Fruit fly (Drosophila melanogaster): Measurements from ENCODE around the gene bigmax.

The bigmax gene

DNA sequence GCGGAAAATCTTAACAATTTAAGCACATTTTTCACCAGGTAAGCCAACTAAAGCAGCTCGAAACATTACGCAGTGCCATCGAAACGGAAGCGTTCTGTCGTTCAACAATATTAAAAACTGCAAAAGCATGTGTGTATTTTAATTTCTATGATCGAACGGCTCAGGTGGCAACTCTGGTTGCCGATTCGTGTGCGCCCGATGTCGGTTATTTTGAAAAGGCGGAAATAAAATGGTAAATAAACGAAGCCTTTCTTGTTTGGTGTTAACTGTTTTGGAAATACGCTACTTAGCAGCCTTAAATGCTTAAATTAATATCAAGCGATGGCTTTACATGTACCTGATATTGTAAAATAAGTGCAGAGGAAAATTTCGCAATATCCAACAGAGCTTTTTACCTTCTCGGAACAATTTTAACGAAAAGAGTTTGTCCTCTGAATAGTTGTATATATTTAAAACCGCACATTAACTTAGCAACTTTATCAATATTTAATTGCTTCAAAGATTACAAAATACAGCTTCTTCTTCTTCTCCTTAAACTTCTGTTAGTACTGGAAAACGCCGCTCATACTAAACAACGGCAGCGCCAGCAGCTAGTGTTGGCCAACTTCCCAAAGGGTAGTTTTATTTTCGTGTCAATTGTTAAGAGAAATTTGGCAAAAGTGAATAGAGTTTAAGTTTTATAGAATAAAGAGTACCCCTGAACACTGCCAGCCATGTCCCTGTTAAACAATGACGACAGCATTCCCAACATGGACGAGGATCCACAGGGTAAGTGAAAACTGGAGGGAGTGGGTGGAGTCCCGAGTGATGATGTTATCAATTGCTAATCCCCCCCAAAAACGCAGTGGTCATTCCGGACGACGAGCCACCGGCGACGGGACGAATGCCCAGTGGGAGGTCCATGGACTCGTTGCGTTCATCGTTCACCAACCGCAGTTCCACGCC, 14.9 kb downstream of the bigmax start, which contains the start of gene CG5934 (continued):
- TF ChIP-seq NC2β (GFP tag; optimal IDR thresholded peaks at IDR 0.05) (peak; percentile 13), CG43689 (GFP tag; IDR thresholded peaks at IDR 0.05) (no peak), sqz (GFP tag; optimal IDR thresholded peaks at IDR 0.05) (peak; percentile 14), Drgx (GFP tag; IDR thresholded peaks at IDR 0.05) (no peak), sug (tag; optimal IDR thresholded peaks at IDR 0.05) (peak; percentile 26), CG4707 (GFP tag; optimal IDR thresholded peaks at IDR 0.05) (no peak), CG17361 (GFP tag; IDR thresholded peaks at IDR 0.05) (no peak), jing (GFP tag; optimal IDR thresholded peaks at IDR 0.05) (no peak), CG7786 (GFP tag; optimal IDR thresholded peaks at IDR 0.05) (peak; percentile 50), scrt (GFP tag; optimal IDR thresholded peaks at IDR 0.05) (peak; percentile 24), Sox100B (GFP tag; optimal IDR thresholded peaks at IDR 0.05) (peak; percentile 34), btn (GFP tag; optimal IDR thresholded peaks at IDR 0.05) (no peak), jumu (GFP tag; optimal IDR thresholded peaks at IDR 0.05) (peak; percentile 38), CG8290 (GFP tag; optimal IDR thresholded peaks at IDR 0.05) (peak; percentile 46), CG8290 (tag; optimal IDR thresholded peaks at IDR 0.05) (no peak), CG9932 (GFP tag; IDR thresholded peaks at IDR 0.05) (peak; percentile 68), Ada2b (GFP tag; IDR thresholded peaks at IDR 0.05) (no peak), nmo (GFP tag; optimal IDR thresholded peaks at IDR 0.05) (peak; percentile 26), grau (tag; optimal IDR thresholded peaks at IDR 0.05) (peak; percentile 10), fru (optimal IDR thresholded peaks at IDR 0.05) (no peak), CG11085 (GFP tag; IDR thresholded peaks at IDR 0.05) (peak; percentile 14; the same call in 1 of the 2 replicates), knrl (GFP tag; IDR thresholded peaks at IDR 0.05; ENCODE audit: partially characterized antibody) (no peak), lola (GFP tag; optimal IDR thresholded peaks at IDR 0.05) (no peak), CG10267 (tag; optimal IDR thresholded peaks at IDR 0.05) (peak; percentile 93), bab2 (GFP tag; optimal IDR thresholded peaks at IDR 0.05) (peak; percentile 38), zfh2 (GFP tag; optimal IDR thresholded peaks at IDR 0.05) (peak; percentile 67), CG31441 (GFP tag; IDR thresholded peaks at IDR 0.05) (0 out of 2 replicates have a peak, but pooled peaks have one; percentile 8), sc (optimal IDR thresholded peaks at IDR 0.05) (no peak), sc (GFP tag; optimal IDR thresholded peaks at IDR 0.05) (no peak), CG13287 (GFP tag; IDR thresholded peaks at IDR 0.05; ENCODE audit: partially characterized antibody) (peak; percentile 24), CG4328 (GFP tag; optimal IDR thresholded peaks at IDR 0.05) (no peak), eve (GFP tag; optimal IDR thresholded peaks at IDR 0.05) (no peak), tap (tag; optimal IDR thresholded peaks at IDR 0.05) (peak; percentile 3), nom (GFP tag; optimal IDR thresholded peaks at IDR 0.05) (peak; percentile 51), kni (GFP tag; optimal IDR thresholded peaks at IDR 0.05) (peak; percentile 19), Stat92E (GFP tag; optimal IDR thresholded peaks at IDR 0.05) (no peak), CG16813 (GFP tag; IDR thresholded peaks at IDR 0.05; ENCODE audit: partially characterized antibody) (0 out of 3 replicates have a peak, but pooled peaks have one; percentile 20), CkIIα-i1 (GFP tag; IDR thresholded peaks at IDR 0.05) (no peak), CG9215 (GFP tag; IDR thresholded peaks at IDR 0.05) (no peak), CG17912 (GFP tag; optimal IDR thresholded peaks at IDR 0.05) (peak; percentile 1), Sry-β (GFP tag; optimal IDR thresholded peaks at IDR 0.05) (no peak), aop (GFP tag; IDR thresholded peaks at IDR 0.05) (no peak), Dp (GFP tag; optimal IDR thresholded peaks at IDR 0.05) (peak; percentile 47), CG1024 (GFP tag; IDR thresholded peaks at IDR 0.05) (no peak), Tbp (GFP tag; optimal IDR thresholded peaks at IDR 0.05) (no peak), unpg (GFP tag; optimal IDR thresholded peaks at IDR 0.05) (no peak), CG8388 (GFP tag; optimal IDR thresholded peaks at IDR 0.05) (peak; percentile 2), BEAF-32 (GFP tag; optimal IDR thresholded peaks at IDR 0.05) (peak; percentile 38), Fer3 (tag; optimal IDR thresholded peaks at IDR 0.05) (no peak)

Data from whole organism, embryonic.